Worm (Caenorhabditis elegans): ENCODE results near the gene Y45F3A.5.

ce11 chrIII:10538757-10539213, 47.4 kb downstream of the Y45F3A.5 start, which contains the start of gene nlp-68:
- TF ChIP-seq him-1 (tag; optimal IDR thresholded peaks at IDR 0.05) (no peak), dao-5 (tag; optimal IDR thresholded peaks at IDR 0.05) (no peak)
